Worm (Caenorhabditis elegans): Measurements from ENCODE around the gene lec-11.

DNA sequence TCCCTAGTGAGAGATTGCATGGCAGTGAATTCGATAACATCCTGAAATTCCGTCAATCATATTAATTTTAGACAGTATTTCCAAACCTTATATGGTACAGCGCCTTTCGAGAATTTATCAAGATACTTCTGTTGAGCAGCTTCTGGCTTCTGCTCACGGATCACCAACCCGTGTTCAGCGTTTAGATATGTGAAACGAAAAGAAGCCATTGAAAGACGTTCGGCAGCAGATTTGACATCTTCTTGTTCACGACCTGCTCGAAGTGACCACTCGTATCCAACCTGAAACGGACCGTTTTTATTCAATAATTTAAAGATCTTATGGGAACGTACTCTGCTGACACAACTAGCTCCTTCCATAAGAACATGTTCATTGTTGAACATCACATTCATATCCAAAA, 8.3 kb downstream of the lec-11 start:
- TF ChIP-seq unc-39 (tag; optimal IDR thresholded peaks at IDR 0.05) (no peak), ZK546.5 (tag; optimal IDR thresholded peaks at IDR 0.05) (no peak), peb-1 (tag; optimal IDR thresholded peaks at IDR 0.05) (no peak), skn-1 (tag; optimal IDR thresholded peaks at IDR 0.05) (no peak), ztf-1 (GFP tag; conservative IDR thresholded peaks at IDR 0.05) (no peak), nhr-237 (tag; optimal IDR thresholded peaks at IDR 0.05) (no peak), nhr-11 (tag; optimal IDR thresholded peaks at IDR 0.05) (no peak)

All from whole organism, L2 larva.